Fruit fly (Drosophila melanogaster) whole organism: ENCODE data around the gene Pp1alpha-96A.

Experiments used
- CG8478 ChIP-seq: fragments of >200 bp; optimal IDR thresholded peaks from 2 replicates; lab custom pipeline; 2018; ENCODE audit warnings: inconsistent platforms
- Dll ChIP-seq: fragments of >200 bp; optimal IDR thresholded peaks from 2 replicates; lab custom pipeline; 2017
- EcR ChIP-seq, 2 experiments: fragments of >200 bp; optimal IDR thresholded peaks; 2 replicates each; lab custom pipeline; 2017; ENCODE audit warnings: missing biosample characterization in 2 of 2, missing genetic modification characterization in 2 of 2, missing genetic modification reagents in 2 of 2
- pan ChIP-seq: fragments of >200 bp; optimal IDR thresholded peaks from 2 replicates; lab custom pipeline; 2017
- psq ChIP-seq: fragments of >200 bp; optimal IDR thresholded peaks from 2 replicates; lab custom pipeline; 2017
- usp ChIP-seq: fragments of >200 bp; optimal IDR thresholded peaks from 2 replicates; lab custom pipeline; 2017; ENCODE audit warnings: missing biosample characterization, missing genetic modification characterization, mixed read lengths

dm6 chr3R:24569669-24570349 is 51.7 kb downstream of the Pp1alpha-96A start:
- TF ChIP-seq psq (lab: Kevin White, UChicago) (no peak), CG8478 (no peak), Dll (lab: Kevin White, UChicago) (no peak), EcR (GFP tag; optimal IDR thresholded peaks at IDR 0.05; lab: Kevin White, UChicago) (no peak), pan (lab: Kevin White, UChicago) (no peak), usp (GFP tag; lab: Kevin White, UChicago) (no peak)
